Fruit fly (Drosophila melanogaster) whole organism, embryonic: ENCODE data around the gene Prim1.

Experiments used
- CG10979 ChIP-seq: fragments of 200-800 bp; sonication (Bioruptor generic); optimal IDR thresholded peaks from 2 replicates; lab custom pipeline; 2018; ENCODE audit warnings: missing biosample characterization, mild to moderate bottlenecking, missing genetic modification characterization, moderate library complexity
- CG15479 ChIP-seq: fragments of 200-800 bp; sonication (Bioruptor generic); optimal IDR thresholded peaks from 3 replicates; lab custom pipeline; 2019; ENCODE audit warnings: missing biosample characterization, mild to moderate bottlenecking, missing genetic modification characterization, moderate library complexity
- CG6854 ChIP-seq: fragments of 200-800 bp; sonication (Bioruptor generic); optimal IDR thresholded peaks from 3 replicates; lab custom pipeline; 2017; ENCODE audit warnings: missing biosample characterization, mild to moderate bottlenecking, missing genetic modification characterization
- Nf-YC ChIP-seq: fragments of 200-800 bp; optimal IDR thresholded peaks from 3 replicates; lab custom pipeline; 2019; ENCODE audit warnings: missing biosample characterization, mild to moderate bottlenecking, missing genetic modification characterization, moderate library complexity
- Ravus ChIP-seq: fragments of 200-800 bp; sonication (Bioruptor generic); IDR thresholded peaks from 2 replicates; pipeline ENCODE4 v1.3.6; 2022; ENCODE audit warnings: missing biosample characterization, missing genetic modification characterization
- Xbp1 ChIP-seq: fragments of 200-800 bp; sonication (Bioruptor generic); optimal IDR thresholded peaks from 3 replicates; lab custom pipeline; 2016; ENCODE audit warnings: missing biosample characterization, mild to moderate bottlenecking, missing genetic modification characterization
- Xrp1 ChIP-seq: fragments of 200-800 bp; sonication (Bioruptor generic); IDR thresholded peaks from 2 replicates; pipeline ENCODE4 v1.3.6; 2022; ENCODE audit warnings: missing biosample characterization, missing genetic modification characterization
- ash1 ChIP-seq: fragments of 200-800 bp; sonication (Bioruptor generic); optimal IDR thresholded peaks from 2 replicates; lab custom pipeline; 2018; ENCODE audit warnings: missing biosample characterization, mild to moderate bottlenecking, missing genetic modification characterization
- caup ChIP-seq: fragments of 200-800 bp; sonication (Bioruptor generic); optimal IDR thresholded peaks from 3 replicates; lab custom pipeline; 2017; ENCODE audit warnings: missing biosample characterization, mild to moderate bottlenecking, missing genetic modification characterization, moderate library complexity; ENCODE audit not compliant: severe bottlenecking
- nerfin-1 ChIP-seq: fragments of 200-800 bp; sonication (Bioruptor generic); optimal IDR thresholded peaks from 3 replicates; lab custom pipeline; 2019; ENCODE audit warnings: missing biosample characterization, mild to moderate bottlenecking, missing genetic modification characterization, moderate library complexity
- nom ChIP-seq: fragments of 200-800 bp; sonication (Bioruptor generic); optimal IDR thresholded peaks from 2 replicates; lab custom pipeline; 2017; ENCODE audit warnings: missing biosample characterization, missing genetic modification characterization, mild to moderate bottlenecking, moderate library complexity, missing genetic modification reagents
- tna ChIP-seq: fragments of 200-800 bp; sonication (Bioruptor generic); IDR thresholded peaks from 2 replicates; pipeline ENCODE4 v1.3.6; 2022; ENCODE audit warnings: missing biosample characterization, missing genetic modification characterization; ENCODE audit not compliant: partially characterized antibody

- TF ChIP-seq CG6854 (no peak), ash1 (no peak), tna (GFP tag; lab: Robert Waterston, UW) (no peak), Nf-YC (tag; lab: Kevin White, UChicago) (no peak), caup (GFP tag; lab: Kevin White, UChicago) (no peak), Ravus (GFP tag; lab: Robert Waterston, UW) (no peak), CG15479 (GFP tag; lab: Kevin White, UChicago) (no peak), nom (GFP tag; lab: Kevin White, UChicago) (no peak), CG10979 (tag; lab: Kevin White, UChicago) (no peak), Xrp1 (no peak), Xbp1 (GFP tag; lab: Kevin White, UChicago) (no peak), nerfin-1 (tag; lab: Kevin White, UChicago) (no peak)
Observed at dm6 chr3L:8320105-8320813, 19.9 kb upstream of the Prim1 start, which contains the start of gene CG13670.
